Fruit fly (Drosophila melanogaster): ENCODE data around the gene Diedel.

The Diedel gene

dm6 chr3R:29503406-29504116 lies 9.9 kb downstream of the Diedel start, which contains the start of gene Trc8 (continued):
- TF ChIP-seq CG6813 (GFP tag; optimal IDR thresholded peaks at IDR 0.05) (no peak), CHES-1-like (GFP tag; optimal IDR thresholded peaks at IDR 0.05) (no peak), ttk (GFP tag; IDR thresholded peaks at IDR 0.05) (no peak), Doc2 (GFP tag; IDR thresholded peaks at IDR 0.05) (no peak), klu (GFP tag; IDR thresholded peaks at IDR 0.05) (no peak), CG10321 (GFP tag; IDR thresholded peaks at IDR 0.05) (no peak), C15 (GFP tag; IDR thresholded peaks at IDR 0.05) (no peak), CrebB (tag; optimal IDR thresholded peaks at IDR 0.05) (no peak), crp (GFP tag; optimal IDR thresholded peaks at IDR 0.05) (peak; percentile 72 to 99), CG12391 (tag; optimal IDR thresholded peaks at IDR 0.05) (peak; percentile 16), CG8478 (optimal IDR thresholded peaks at IDR 0.05) (no peak), CG8924 (tag; optimal IDR thresholded peaks at IDR 0.05) (no peak), cwo (GFP tag; optimal IDR thresholded peaks at IDR 0.05) (no peak), CG8359 (GFP tag; optimal IDR thresholded peaks at IDR 0.05; ENCODE audit: borderline replicate concordance) (no peak), NC2α (GFP tag; optimal IDR thresholded peaks at IDR 0.05) (no peak), CG34422 (GFP tag; IDR thresholded peaks at IDR 0.05) (0 out of 3 replicates have a peak, but pooled peaks have one; percentile 11), CG31388 (GFP tag; optimal IDR thresholded peaks at IDR 0.05) (no peak), CG3838 (GFP tag; optimal IDR thresholded peaks at IDR 0.05) (no peak), Spps (tag; optimal IDR thresholded peaks at IDR 0.05) (no peak), gfzf (GFP tag; optimal IDR thresholded peaks at IDR 0.05) (peak; percentile 20), TFAM (GFP tag; optimal IDR thresholded peaks at IDR 0.05) (no peak), nau (GFP tag; optimal IDR thresholded peaks at IDR 0.05) (no peak), Hr3 (GFP tag; optimal IDR thresholded peaks at IDR 0.05) (no peak), seq (GFP tag; IDR thresholded peaks at IDR 0.05) (no peak), CG12104 (GFP tag; optimal IDR thresholded peaks at IDR 0.05) (no peak), unpg (GFP tag; optimal IDR thresholded peaks at IDR 0.05) (no peak), CG11695 (GFP tag; IDR thresholded peaks at IDR 0.05) (no peak), croc (GFP tag; conservative IDR thresholded peaks at IDR 0.05) (no peak), sens (GFP tag) (peak; percentile 76), CG10565 (GFP tag; optimal IDR thresholded peaks at IDR 0.05) (no peak), Drgx (GFP tag; IDR thresholded peaks at IDR 0.05) (no peak), gro (GFP tag; optimal IDR thresholded peaks at IDR 0.05) (no peak), bab2 (GFP tag; optimal IDR thresholded peaks at IDR 0.05) (no peak), CG8765 (GFP tag; IDR thresholded peaks at IDR 0.05) (no peak), MBD-R2 (GFP tag; IDR thresholded peaks at IDR 0.05) (peak; percentile 83), ab (GFP tag; optimal IDR thresholded peaks at IDR 0.05) (no peak), Lpt (GFP tag; optimal IDR thresholded peaks at IDR 0.05) (no peak), CG11560 (tag; IDR thresholded peaks at IDR 0.05) (peak; percentile 69; the same call in 2 of the 3 replicates), Sox100B (GFP tag; optimal IDR thresholded peaks at IDR 0.05) (no peak), dmrt11E (tag; optimal IDR thresholded peaks at IDR 0.05) (no peak)

dm6 chr3R:29506581-29506980 lies 12.9 kb downstream of the Diedel start:
- TF ChIP-seq Aef1 (GFP tag; IDR thresholded peaks at IDR 0.05) (no peak), CG6765 (GFP tag; optimal IDR thresholded peaks at IDR 0.05) (no peak), CG17912 (GFP tag; optimal IDR thresholded peaks at IDR 0.05) (no peak), CG14965 (GFP tag; optimal IDR thresholded peaks at IDR 0.05; ENCODE audit: borderline replicate concordance) (no peak), Six4 (GFP tag; optimal IDR thresholded peaks at IDR 0.05) (no peak), Fer1 (GFP tag; optimal IDR thresholded peaks at IDR 0.05) (no peak), bigmax (GFP tag; optimal IDR thresholded peaks at IDR 0.05) (no peak), kah (GFP tag; optimal IDR thresholded peaks at IDR 0.05) (no peak), sr (GFP tag; IDR thresholded peaks at IDR 0.05) (no peak), HHEX (GFP tag; optimal IDR thresholded peaks at IDR 0.05) (no peak), Dip2 (GFP tag; IDR thresholded peaks at IDR 0.05) (no peak), gcm (GFP tag; optimal IDR thresholded peaks at IDR 0.05) (no peak), CG8089 (GFP tag; optimal IDR thresholded peaks at IDR 0.05) (no peak)
